Fruit fly (Drosophila melanogaster): ENCODE measurements around the gene ATPsyndelta.

The ATPsyndelta gene

DNA sequence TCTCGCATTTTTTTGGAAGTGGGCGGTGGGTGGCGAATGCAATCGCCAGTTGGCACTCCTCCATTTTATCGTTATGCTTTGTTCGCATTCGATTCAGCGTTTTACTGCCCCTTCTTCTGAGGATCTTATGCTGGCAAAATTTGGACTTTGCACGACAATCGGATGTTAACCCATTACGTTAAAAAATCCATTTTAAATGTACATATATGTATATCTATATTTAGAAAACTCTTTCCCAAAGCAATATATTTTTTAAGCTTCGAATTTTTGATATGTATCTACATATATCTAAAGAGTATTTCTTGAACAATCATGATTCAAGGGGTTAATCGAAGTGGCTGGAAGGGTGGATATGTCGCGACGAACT lies 53.2 kb downstream of the ATPsyndelta start (continued):
- TF ChIP-seq dac (GFP tag; optimal IDR thresholded peaks at IDR 0.05) (no peak), Gug (GFP tag; IDR thresholded peaks at IDR 0.05) (no peak), CG31627 (GFP tag; optimal IDR thresholded peaks at IDR 0.05) (no peak), Ets96B (tag; optimal IDR thresholded peaks at IDR 0.05) (peak; percentile 56), CG6792 (GFP tag; optimal IDR thresholded peaks at IDR 0.05) (peak; percentile 9), dsx (GFP tag; optimal IDR thresholded peaks at IDR 0.05; ENCODE audit: poor library complexity, severe bottlenecking) (peak; percentile 70), CG6276 (GFP tag; optimal IDR thresholded peaks at IDR 0.05) (peak; percentile 86), fkh (GFP tag; optimal IDR thresholded peaks at IDR 0.05) (no peak), Sox15 (GFP tag; optimal IDR thresholded peaks at IDR 0.05) (no peak), Eip75B (GFP tag; optimal IDR thresholded peaks at IDR 0.05) (no peak), CG11294 (GFP tag; IDR thresholded peaks at IDR 0.05) (no peak), OdsH (GFP tag; optimal IDR thresholded peaks at IDR 0.05) (peak; percentile 5), Hr38 (GFP tag; optimal IDR thresholded peaks at IDR 0.05) (no peak), pdm3 (GFP tag; optimal IDR thresholded peaks at IDR 0.05) (peak; percentile 48), Eip93F (GFP tag; optimal IDR thresholded peaks at IDR 0.05) (peak; percentile 78), Hr4 (GFP tag; optimal IDR thresholded peaks at IDR 0.05) (no peak), lz (GFP tag; optimal IDR thresholded peaks at IDR 0.05) (no peak), CG4318 (GFP tag; optimal IDR thresholded peaks at IDR 0.05) (no peak), vri (GFP tag; optimal IDR thresholded peaks at IDR 0.05) (peak; percentile 65), CG8319 (GFP tag; optimal IDR thresholded peaks at IDR 0.05) (no peak), CG8119 (GFP tag; IDR thresholded peaks at IDR 0.05) (0 out of 3 replicates have a peak, but pooled peaks have one; percentile 43), fd85E (GFP tag; optimal IDR thresholded peaks at IDR 0.05) (no peak), Blimp-1 (GFP tag; optimal IDR thresholded peaks at IDR 0.05) (peak; percentile 51), achi (GFP tag; optimal IDR thresholded peaks at IDR 0.05) (peak; percentile 51), Met (GFP tag; optimal IDR thresholded peaks at IDR 0.05) (peak; percentile 63), CG1621 (tag; optimal IDR thresholded peaks at IDR 0.05) (no peak), CG6808 (GFP tag; optimal IDR thresholded peaks at IDR 0.05) (peak; percentile 76), esn (GFP tag; optimal IDR thresholded peaks at IDR 0.05) (peak; percentile 28)
